Worm (Caenorhabditis elegans): ENCODE results near the gene Y55F3BR.6.

ce11 chrIV:848207-848606, 6.3 kb upstream of the Y55F3BR.6 start:
- TF ChIP-seq fkh-10 (GFP tag; optimal IDR thresholded peaks at IDR 0.05): no peak
- no peak for TF ChIP-seq pha-4 (tag; optimal IDR thresholded peaks at IDR 0.05)
- TF ChIP-seq K02D7.2 (tag; optimal IDR thresholded peaks at IDR 0.05): no peak
- TF ChIP-seq pqm-1 (tag; optimal IDR thresholded peaks at IDR 0.05): no peak
- no peak for TF ChIP-seq ceh-14 (tag; optimal IDR thresholded peaks at IDR 0.05)
- no peak for TF ChIP-seq rnt-1 (tag; optimal IDR thresholded peaks at IDR 0.05)
- TF ChIP-seq lin-11 (tag; optimal IDR thresholded peaks at IDR 0.05): no peak
- TF ChIP-seq ceh-6 (GFP tag; optimal IDR thresholded peaks at IDR 0.05): no peak
- no peak for TF ChIP-seq unc-3 (GFP tag; conservative IDR thresholded peaks at IDR 0.05)
- TF ChIP-seq unc-3 (tag; optimal IDR thresholded peaks at IDR 0.05): no peak
- TF ChIP-seq pag-3 (tag; optimal IDR thresholded peaks at IDR 0.05; ENCODE audit: borderline replicate concordance): no peak
